Worm (Caenorhabditis elegans) whole organism, L2 larva: ENCODE data around the gene C34C12.12.
"Not testable (repeated sequence)": the region's sequence is repeated elsewhere in the genome, so short reads cannot be mapped to it uniquely, and the experiment has no call there.

Experiments
- C34F6.9 ChIP-seq: fragments of 150-350 bp; optimal IDR thresholded peaks from 2 replicates; lab custom pipeline; 2014; ENCODE audit warnings: missing biosample characterization, missing genetic modification characterization
- F13H6.1 ChIP-seq: sonication (generic microtip); optimal IDR thresholded peaks from 2 replicates; lab custom pipeline; 2016; ENCODE audit warnings: missing genetic modification characterization, missing compliant biosample characterization
- R02D3.7 ChIP-seq: fragments of 150-350 bp; optimal IDR thresholded peaks from 2 replicates; lab custom pipeline; 2014; ENCODE audit warnings: missing biosample characterization, missing genetic modification characterization
- Y55F3AM.14 ChIP-seq: fragments of 200-800 bp; sonication (Bioruptor generic); optimal IDR thresholded peaks from 2 replicates; lab custom pipeline; 2018; ENCODE audit warnings: mild to moderate bottlenecking, missing genetic modification characterization, missing compliant biosample characterization
- ZK546.5 ChIP-seq: sonication (generic microtip); optimal IDR thresholded peaks from 2 replicates; lab custom pipeline; 2017; ENCODE audit warnings: missing biosample characterization, missing genetic modification characterization
- alr-1 ChIP-seq: fragments of 150-350 bp; optimal IDR thresholded peaks from 2 replicates; lab custom pipeline; 2014; ENCODE audit warnings: missing biosample characterization, missing genetic modification characterization
- aly-2 ChIP-seq: fragments of 150-350 bp; optimal IDR thresholded peaks from 2 replicates; lab custom pipeline; 2014; ENCODE audit warnings: missing biosample characterization, missing genetic modification characterization
- ama-1 ChIP-seq: fragments of 150-350 bp; optimal IDR thresholded peaks from 2 replicates; lab custom pipeline; 2018; ENCODE audit warnings: inconsistent platforms
- blmp-1 ChIP-seq: sonication (generic microtip); optimal IDR thresholded peaks from 2 replicates; lab custom pipeline; 2017; ENCODE audit warnings: missing genetic modification characterization, mild to moderate bottlenecking, missing compliant biosample characterization, antibody characterized with exemption, moderate library complexity; ENCODE audit not compliant: insufficient read depth
- ceh-16 ChIP-seq: fragments of 150-350 bp; optimal IDR thresholded peaks from 2 replicates; lab custom pipeline; 2014; ENCODE audit warnings: missing biosample characterization, missing genetic modification characterization
- ceh-82 ChIP-seq: fragments of 150-350 bp; optimal IDR thresholded peaks from 2 replicates; lab custom pipeline; 2014; ENCODE audit warnings: missing biosample characterization, missing genetic modification characterization
- crh-2 ChIP-seq: sonication (generic microtip); optimal IDR thresholded peaks from 2 replicates; lab custom pipeline; 2017; ENCODE audit warnings: missing biosample characterization, missing genetic modification characterization
- dmd-4 ChIP-seq: sonication (generic microtip); optimal IDR thresholded peaks from 2 replicates; lab custom pipeline; 2017; ENCODE audit warnings: missing biosample characterization, missing genetic modification characterization
- egl-27 ChIP-seq: sonication (generic microtip); optimal IDR thresholded peaks from 3 replicates; lab custom pipeline; 2017; ENCODE audit warnings: missing biosample characterization, missing genetic modification reagents, missing genetic modification characterization
- elt-1 ChIP-seq: fragments of 150-350 bp; optimal IDR thresholded peaks from 2 replicates; lab custom pipeline; 2014; ENCODE audit warnings: missing biosample characterization, missing genetic modification characterization
- elt-3 ChIP-seq: sonication (generic microtip); optimal IDR thresholded peaks from 2 replicates; lab custom pipeline; 2017; ENCODE audit warnings: missing biosample characterization, missing genetic modification characterization
- fos-1 ChIP-seq: fragments of 150-350 bp; optimal IDR thresholded peaks from 2 replicates; lab custom pipeline; 2014; ENCODE audit warnings: missing biosample characterization, missing genetic modification characterization
- gmeb-1 ChIP-seq: fragments of 150-350 bp; optimal IDR thresholded peaks from 2 replicates; lab custom pipeline; 2014; ENCODE audit warnings: missing biosample characterization, missing genetic modification characterization
- lin-11 ChIP-seq: fragments of 150-350 bp; sonication (generic microtip); optimal IDR thresholded peaks from 2 replicates; lab custom pipeline; 2014; ENCODE audit warnings: missing biosample characterization, missing genetic modification characterization, inconsistent platforms, mixed read lengths
- lin-13 ChIP-seq: fragments of 150-350 bp; optimal IDR thresholded peaks from 2 replicates; lab custom pipeline; 2014; ENCODE audit warnings: missing biosample characterization, missing genetic modification reagents, missing genetic modification characterization
- lin-39 ChIP-seq: fragments of 150-350 bp; optimal IDR thresholded peaks from 2 replicates; lab custom pipeline; 2014; ENCODE audit warnings: missing biosample characterization, missing genetic modification reagents, missing genetic modification characterization
- lsy-2 ChIP-seq, 2 experiments: fragments of 150-350 bp in 1 of 2; sonication (generic microtip) in 1 of 2; optimal IDR thresholded peaks; 2 replicates each; lab custom pipeline; 2014 to 2017; ENCODE audit warnings: missing biosample characterization in 2 of 2, missing genetic modification characterization in 2 of 2
- mab-5 ChIP-seq: fragments of 150-350 bp; optimal IDR thresholded peaks from 2 replicates; lab custom pipeline; 2014; ENCODE audit warnings: missing biosample characterization, missing genetic modification characterization
- mbf-1 ChIP-seq: sonication (generic microtip); optimal IDR thresholded peaks from 2 replicates; lab custom pipeline; 2017; ENCODE audit warnings: missing biosample characterization, missing genetic modification characterization
- mdl-1 ChIP-seq, 2 experiments: fragments of 150-350 bp in 1 of 2; sonication (generic microtip) in 1 of 2; optimal IDR thresholded peaks; 2 replicates each; lab custom pipeline; 2017; ENCODE audit warnings: missing biosample characterization in 2 of 2, missing genetic modification characterization in 2 of 2
- nhr-11 ChIP-seq: fragments of 150-350 bp; optimal IDR thresholded peaks from 2 replicates; lab custom pipeline; 2014; ENCODE audit warnings: missing biosample characterization, missing genetic modification characterization
- nhr-12 ChIP-seq: fragments of 150-350 bp; optimal IDR thresholded peaks from 2 replicates; lab custom pipeline; 2014; ENCODE audit warnings: missing biosample characterization, missing genetic modification characterization
- nhr-129 ChIP-seq: fragments of 150-350 bp; optimal IDR thresholded peaks from 2 replicates; lab custom pipeline; 2014; ENCODE audit warnings: missing biosample characterization, missing genetic modification characterization
- nhr-21 ChIP-seq: fragments of 150-350 bp; optimal IDR thresholded peaks from 2 replicates; lab custom pipeline; 2014; ENCODE audit warnings: missing biosample characterization, missing genetic modification characterization
- nhr-23 ChIP-seq: fragments of 150-350 bp; optimal IDR thresholded peaks from 2 replicates; lab custom pipeline; 2014; ENCODE audit warnings: missing biosample characterization, missing genetic modification reagents, missing genetic modification characterization
- nhr-237 ChIP-seq: fragments of 150-350 bp; optimal IDR thresholded peaks from 2 replicates; lab custom pipeline; 2014; ENCODE audit warnings: missing biosample characterization, missing genetic modification characterization
- nhr-25 ChIP-seq: fragments of 150-350 bp; sonication (generic microtip); optimal IDR thresholded peaks from 3 replicates; lab custom pipeline; 2014; ENCODE audit warnings: missing biosample characterization, missing genetic modification characterization
- nhr-6 ChIP-seq: fragments of 150-350 bp; optimal IDR thresholded peaks from 2 replicates; lab custom pipeline; 2014; ENCODE audit warnings: missing biosample characterization, missing genetic modification characterization
- peb-1 ChIP-seq: fragments of 150-350 bp; optimal IDR thresholded peaks from 2 replicates; lab custom pipeline; 2014; ENCODE audit warnings: missing biosample characterization, missing genetic modification characterization
- sem-4 ChIP-seq: fragments of 150-350 bp; optimal IDR thresholded peaks from 2 replicates; lab custom pipeline; 2014; ENCODE audit warnings: missing biosample characterization, missing genetic modification reagents, missing genetic modification characterization
- skn-1 ChIP-seq: sonication (generic microtip); optimal IDR thresholded peaks from 2 replicates; lab custom pipeline; 2017; ENCODE audit warnings: missing biosample characterization, missing genetic modification characterization
- sma-3 ChIP-seq: sonication (generic microtip); optimal IDR thresholded peaks from 2 replicates; lab custom pipeline; 2016; ENCODE audit warnings: missing genetic modification reagents, missing genetic modification characterization, missing compliant biosample characterization
- sma-9 ChIP-seq, 2 experiments: fragments of 150-350 bp in 1 of 2; sonication (generic microtip) in 1 of 2; optimal IDR thresholded peaks; 2 replicates each; lab custom pipeline; 2014 to 2016; ENCODE audit warnings: missing genetic modification characterization in 2 of 2, mild to moderate bottlenecking in 1 of 2, missing biosample characterization in 1 of 2, missing compliant biosample characterization in 1 of 2, missing genetic modification reagents in 1 of 2, moderate library complexity in 1 of 2
- unc-55 ChIP-seq: fragments of 150-350 bp; sonication (generic microtip); optimal IDR thresholded peaks from 3 replicates; lab custom pipeline; 2014; ENCODE audit warnings: missing biosample characterization, missing genetic modification reagents, missing genetic modification characterization
- unc-62 ChIP-seq: fragments of 150-350 bp; optimal IDR thresholded peaks from 2 replicates; lab custom pipeline; 2014; ENCODE audit warnings: missing biosample characterization, missing genetic modification reagents, missing genetic modification characterization
- zag-1 ChIP-seq: fragments of 150-350 bp; optimal IDR thresholded peaks from 2 replicates; lab custom pipeline; 2014; ENCODE audit warnings: missing biosample characterization, missing genetic modification characterization
- ztf-1 ChIP-seq: fragments of 200-800 bp; sonication (Bioruptor generic); conservative IDR thresholded peaks from 2 replicates; pipeline ENCODE4 v1.3.6; 2022; ENCODE audit warnings: missing genetic modification characterization, missing compliant biosample characterization
- ztf-11 ChIP-seq: sonication (generic microtip); optimal IDR thresholded peaks from 2 replicates; lab custom pipeline; 2017; ENCODE audit warnings: missing biosample characterization, missing genetic modification characterization
- ztf-4 ChIP-seq: fragments of 150-350 bp; optimal IDR thresholded peaks from 2 replicates; lab custom pipeline; 2014; ENCODE audit warnings: missing biosample characterization, missing genetic modification characterization

C34C12.12 gene

DNA sequence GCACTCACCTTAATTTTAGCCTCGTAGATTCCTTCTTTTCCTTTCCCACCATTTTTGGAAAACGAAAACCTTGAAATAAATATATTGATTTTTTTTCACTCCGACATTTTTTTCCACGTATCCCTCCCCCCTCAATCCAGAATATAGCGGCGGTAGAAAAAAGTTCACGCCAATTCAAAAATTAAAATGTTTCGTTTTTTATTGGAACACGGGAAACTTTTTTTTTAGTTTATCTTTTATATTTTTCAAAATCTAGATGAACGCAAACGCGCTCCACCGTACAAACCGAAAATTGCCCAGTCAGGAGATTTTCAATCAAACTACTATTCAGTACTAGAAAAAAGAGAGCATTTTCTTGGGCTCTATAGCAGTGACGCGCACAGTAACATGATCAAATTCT, 8.9 kb upstream of the C34C12.12 start, which contains the start of gene spe-41:
TSS of gene spe-41 (minus strand) at position 72 of the 400 bp plus-strand sequence.
- TF ChIP-seq lin-39 = no peak
- no peak for TF ChIP-seq F13H6.1 (tag; lab: Kevin White, UChicago)
- no peak for TF ChIP-seq lsy-2 (tag; optimal IDR thresholded peaks at IDR 0.05; lab: Kevin White, UChicago)
- no peak for TF ChIP-seq aly-2 (tag; lab: Kevin White, UChicago)
- TF ChIP-seq nhr-21 (tag; lab: Kevin White, UChicago) = no peak
- TF ChIP-seq ztf-4 (tag; lab: Kevin White, UChicago) = no peak
- TF ChIP-seq dmd-4 (tag; lab: Kevin White, UChicago) = no peak
- TF ChIP-seq sem-4 (tag; lab: Kevin White, UChicago) = no peak
- no peak for TF ChIP-seq lin-11 (tag; lab: Kevin White, UChicago)

DNA sequence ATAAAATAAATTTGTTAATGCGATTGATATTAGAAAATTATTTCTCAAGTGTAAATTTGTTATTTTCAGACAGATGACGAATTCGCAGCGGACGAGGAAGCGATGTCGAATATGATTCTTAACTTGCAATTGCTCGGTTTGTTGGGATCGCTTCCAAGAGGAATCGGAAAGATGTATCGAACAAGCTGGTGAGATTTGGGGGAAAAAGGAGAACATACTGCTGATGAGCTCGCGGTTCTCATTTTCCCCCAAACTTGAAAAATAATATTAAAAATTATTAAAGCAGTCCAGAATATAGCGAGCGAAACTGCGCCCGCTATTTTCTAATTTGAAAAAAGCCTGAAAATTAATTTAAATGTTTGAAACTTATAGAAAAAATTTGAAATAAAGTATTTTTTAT, 492 bp downstream of the C34C12.12 start, which contains the start of gene C34C12.2:
TSS of gene C34C12.2 (plus strand) at position 301 of the 400 bp plus-strand sequence.
- not testable (repeated sequence) for TF ChIP-seq elt-1 (tag; lab: Kevin White, UChicago); alr-1; dmd-4 (tag; lab: Kevin White, UChicago)
- TF ChIP-seq, all 48 proteins: peak for 0; not testable (repeated sequence) for 48

DNA sequence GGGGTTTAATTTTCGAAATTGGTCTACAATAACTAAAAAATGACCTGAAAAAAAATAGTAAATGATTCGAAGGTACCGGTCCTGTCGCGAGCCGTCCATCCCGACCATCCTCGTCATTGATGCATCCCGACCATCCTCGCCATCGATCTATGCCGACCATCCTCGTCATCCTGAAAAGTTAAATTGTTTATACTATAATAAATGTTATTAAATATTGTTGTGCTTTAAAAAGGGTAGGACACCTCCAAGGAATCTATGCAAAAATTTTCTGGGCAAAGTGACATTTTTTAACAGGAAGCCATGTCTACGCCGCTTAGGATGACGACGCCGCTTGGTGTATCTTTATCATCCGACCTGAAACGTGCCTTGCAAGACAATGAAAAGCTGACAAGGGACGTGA, 1.1 kb downstream of the C34C12.12 start, which contains the start of gene C34C12.1:
TSS of gene C34C12.1 (plus strand) at position 301 of the 400 bp plus-strand sequence.
- not testable (repeated sequence) for TF ChIP-seq lsy-2 (tag; optimal IDR thresholded peaks at IDR 0.05; lab: Kevin White, UChicago); R02D3.7 (tag; lab: Kevin White, UChicago); skn-1 (tag; lab: Kevin White, UChicago)

DNA sequence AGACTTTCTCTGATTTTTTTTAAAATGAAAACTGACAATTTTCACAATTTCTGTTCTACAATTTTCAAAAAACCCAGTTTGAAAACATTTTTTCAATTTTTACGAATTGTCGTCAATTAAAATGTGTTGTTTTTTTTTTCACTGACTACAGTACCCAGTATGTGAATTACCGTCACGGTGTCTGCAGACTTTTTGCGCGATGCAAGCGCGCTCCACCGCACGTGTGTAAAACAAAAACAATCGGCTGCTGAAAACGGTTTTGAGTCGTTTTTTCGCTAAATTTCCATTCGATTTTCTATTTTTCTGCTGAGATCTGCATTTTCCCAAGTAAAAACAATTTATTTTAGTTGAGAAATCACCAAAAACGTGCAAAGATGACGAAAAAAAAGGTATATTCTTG, 3.2 kb downstream of the C34C12.12 start:
- TF ChIP-seq nhr-129 (tag; lab: Kevin White, UChicago) (peak; percentile 94), ztf-1 (GFP tag; lab: Robert Waterston, UW) (no peak), R02D3.7 (tag; lab: Kevin White, UChicago) (peak; percentile 84), blmp-1 (tag; lab: Kevin White, UChicago) (peak; percentile 89), nhr-23 (tag; lab: Kevin White, UChicago) (no peak), dmd-4 (tag; lab: Kevin White, UChicago) (peak; percentile 53), ZK546.5 (tag; lab: Kevin White, UChicago) (peak; percentile 83), nhr-11 (tag; lab: Kevin White, UChicago) (no peak), C34F6.9 (tag; lab: Kevin White, UChicago) (peak; percentile 98), nhr-25 (tag; lab: Kevin White, UChicago) (peak; percentile 99), nhr-6 (tag; lab: Kevin White, UChicago) (peak; percentile 96), lin-39 (no peak), sem-4 (tag; lab: Kevin White, UChicago) (peak; percentile 98), nhr-12 (tag; lab: Kevin White, UChicago) (peak; percentile 59), ztf-4 (tag; lab: Kevin White, UChicago) (peak; percentile 96), nhr-21 (tag; lab: Kevin White, UChicago) (peak; percentile 99), peb-1 (no peak), unc-55 (GFP tag; lab: Kevin White, UChicago) (peak; percentile 99), zag-1 (peak; percentile 93), ama-1 (lab: Kevin White, UChicago) (no peak), mbf-1 (tag; lab: Kevin White, UChicago) (peak; percentile 56), lin-13 (GFP tag; lab: Kevin White, UChicago) (peak; percentile 99), nhr-237 (tag; lab: Kevin White, UChicago) (peak; percentile 86), skn-1 (tag; lab: Kevin White, UChicago) (peak; percentile 71), ceh-82 (tag; lab: Kevin White, UChicago) (peak; percentile 91), unc-62 (no peak), aly-2 (tag; lab: Kevin White, UChicago) (no peak), sma-9 (GFP tag; optimal IDR thresholded peaks at IDR 0.05; lab: Kevin White, UChicago) (peak; percentile 97), sma-9 (tag; optimal IDR thresholded peaks at IDR 0.05; lab: Kevin White, UChicago) (no peak), ztf-11 (tag; lab: Kevin White, UChicago) (no peak), crh-2 (tag; lab: Kevin White, UChicago) (peak; percentile 99), sma-3 (GFP tag; lab: Kevin White, UChicago) (peak; percentile 100), mdl-1 (tag; optimal IDR thresholded peaks at IDR 0.05; lab: Kevin White, UChicago) (peak; percentile 41 to 88), egl-27 (tag; lab: Kevin White, UChicago) (peak; percentile 96), ceh-16 (peak; percentile 88), mab-5 (peak; percentile 93), elt-1 (tag; lab: Kevin White, UChicago) (no peak), alr-1 (no peak), gmeb-1 (tag; lab: Kevin White, UChicago) (peak; percentile 97), lsy-2 (tag; optimal IDR thresholded peaks at IDR 0.05; lab: Kevin White, UChicago) (peak; percentile 99 to 100), lin-11 (tag; lab: Kevin White, UChicago) (peak; percentile 93), elt-3 (tag; lab: Kevin White, UChicago) (no peak), Y55F3AM.14 (peak; percentile 96), fos-1 (tag; lab: Kevin White, UChicago) (peak; percentile 96)
